Worm (Caenorhabditis elegans) whole organism, young adult: ENCODE measurements around the gene T12A2.3.

Experiments
- D2030.7 ChIP-seq: fragments of 200-800 bp; sonication (Bioruptor generic); IDR thresholded peaks from 2 replicates; pipeline ENCODE4 v1.3.6; 2022; ENCODE audit warnings: missing genetic modification reagents, missing genetic modification characterization, missing compliant biosample characterization
- F23B12.7 ChIP-seq: sonication (generic microtip); optimal IDR thresholded peaks from 2 replicates; lab custom pipeline; 2017; ENCODE audit warnings: missing genetic modification characterization, mild to moderate bottlenecking, missing compliant biosample characterization, antibody characterized with exemption, moderate library complexity; ENCODE audit not compliant: insufficient read depth
- F33H1.4 ChIP-seq: fragments of 200-800 bp; sonication (Bioruptor generic); IDR thresholded peaks from 2 replicates; pipeline ENCODE4 v1.3.6; 2022; ENCODE audit warnings: missing genetic modification reagents, missing genetic modification characterization, missing compliant biosample characterization
- F39B2.1 ChIP-seq: fragments of 200-800 bp; sonication (Bioruptor generic); IDR thresholded peaks from 2 replicates; pipeline ENCODE4 v1.3.6; 2022; ENCODE audit warnings: missing genetic modification reagents, missing genetic modification characterization, missing compliant biosample characterization
- Y56A3A.18 ChIP-seq: fragments of 200-800 bp; sonication (Bioruptor generic); IDR thresholded peaks from 2 replicates; pipeline ENCODE4 v1.3.6; 2022; ENCODE audit warnings: missing genetic modification reagents, missing genetic modification characterization, missing compliant biosample characterization
- Y95B8A.8 ChIP-seq: fragments of 200-800 bp; sonication (Bioruptor generic); IDR thresholded peaks from 2 replicates; pipeline ENCODE4 v1.3.6; 2022; ENCODE audit warnings: missing genetic modification reagents, missing genetic modification characterization, missing compliant biosample characterization
- ZK185.1 ChIP-seq: sonication (generic microtip); optimal IDR thresholded peaks from 2 replicates; lab custom pipeline; 2016; ENCODE audit warnings: mild to moderate bottlenecking, missing genetic modification characterization, missing compliant biosample characterization; ENCODE audit not compliant: poor library complexity, severe bottlenecking
- atf-7 ChIP-seq: sonication (generic microtip); optimal IDR thresholded peaks from 2 replicates; lab custom pipeline; 2017; ENCODE audit warnings: mild to moderate bottlenecking, missing genetic modification characterization, missing compliant biosample characterization
- attf-5 ChIP-seq: fragments of 200-800 bp; sonication (Bioruptor generic); optimal IDR thresholded peaks from 2 replicates; lab custom pipeline; 2018; ENCODE audit warnings: mild to moderate bottlenecking, missing genetic modification characterization, missing compliant biosample characterization
- ceh-100 ChIP-seq: fragments of 200-800 bp; sonication (Bioruptor generic); IDR thresholded peaks from 2 replicates; pipeline ENCODE4 v1.3.6; 2022; ENCODE audit warnings: missing genetic modification reagents, missing genetic modification characterization, missing compliant biosample characterization
- ceh-58 ChIP-seq: fragments of 200-800 bp; sonication (Bioruptor generic); IDR thresholded peaks from 2 replicates; pipeline ENCODE4 v1.3.6; 2022; ENCODE audit warnings: missing genetic modification characterization, missing compliant biosample characterization
- ceh-79 ChIP-seq: sonication (generic microtip); optimal IDR thresholded peaks from 2 replicates; lab custom pipeline; 2017; ENCODE audit warnings: mild to moderate bottlenecking, missing genetic modification characterization, missing compliant biosample characterization
- chd-7 ChIP-seq: sonication (generic microtip); optimal IDR thresholded peaks from 2 replicates; lab custom pipeline; 2016; ENCODE audit warnings: mild to moderate bottlenecking, missing genetic modification characterization, moderate library complexity, missing compliant biosample characterization
- dox-1 ChIP-seq: fragments of 200-800 bp; sonication (Bioruptor generic); IDR thresholded peaks from 2 replicates; pipeline ENCODE4 v1.3.6; 2022; ENCODE audit warnings: missing genetic modification reagents, missing genetic modification characterization, missing compliant biosample characterization
- dpl-1 ChIP-seq: fragments of 150-350 bp; optimal IDR thresholded peaks from 2 replicates; lab custom pipeline; 2014; ENCODE audit warnings: missing biosample characterization, missing genetic modification reagents, missing genetic modification characterization
- efl-1 ChIP-seq: fragments of 150-350 bp; optimal IDR thresholded peaks from 2 replicates; lab custom pipeline; 2014; ENCODE audit warnings: missing biosample characterization, missing genetic modification reagents, missing genetic modification characterization
- egl-18 ChIP-seq: fragments of 200-800 bp; sonication (Bioruptor generic); IDR thresholded peaks from 2 replicates; pipeline ENCODE4 v1.3.6; 2022; ENCODE audit warnings: missing genetic modification reagents, missing genetic modification characterization, missing compliant biosample characterization
- him-1 ChIP-seq: sonication (generic microtip); optimal IDR thresholded peaks from 2 replicates; lab custom pipeline; 2016; ENCODE audit warnings: missing genotype, missing genetic modification reagents, missing genetic modification characterization, missing compliant biosample characterization
- let-607 ChIP-seq, 2 experiments: fragments of 200-800 bp in 1 of 2; sonication (Bioruptor generic) in 1 of 2; sonication (generic microtip) in 1 of 2; optimal IDR thresholded peaks; 2 replicates each; lab custom pipeline; 2016 to 2018; ENCODE audit warnings: mild to moderate bottlenecking in 2 of 2, missing compliant biosample characterization in 2 of 2, missing genetic modification characterization in 2 of 2, moderate library complexity in 2 of 2, missing genotype in 1 of 2
- lin-35 ChIP-seq, 3 experiments: fragments of 150-350 bp in 2 of 3; sonication (generic microtip) in 1 of 3; optimal IDR thresholded peaks; 2 replicates each; lab custom pipeline; 2014 to 2018; ENCODE audit warnings: missing biosample characterization in 3 of 3, missing genetic modification characterization in 3 of 3, missing genetic modification reagents in 3 of 3
- lin-40 ChIP-seq: sonication (generic microtip); optimal IDR thresholded peaks from 2 replicates; lab custom pipeline; 2016; ENCODE audit warnings: missing genetic modification characterization, mild to moderate bottlenecking, missing compliant biosample characterization, missing genotype, missing genetic modification reagents
- lin-54 ChIP-seq: fragments of 200-800 bp; sonication (Bioruptor generic); optimal IDR thresholded peaks from 2 replicates; lab custom pipeline; 2018; ENCODE audit warnings: mild to moderate bottlenecking, missing genetic modification characterization, missing compliant biosample characterization
- lir-1 ChIP-seq: fragments of 200-800 bp; sonication (Bioruptor generic); conservative IDR thresholded peaks from 2 replicates; pipeline ENCODE4 v1.3.6; 2022; ENCODE audit warnings: missing genetic modification reagents, missing genetic modification characterization, missing compliant biosample characterization
- lsl-1 ChIP-seq: fragments of 200-800 bp; sonication (Bioruptor generic); optimal IDR thresholded peaks from 2 replicates; lab custom pipeline; 2018; ENCODE audit warnings: mild to moderate bottlenecking, missing genetic modification characterization, moderate library complexity, missing compliant biosample characterization
- madf-6 ChIP-seq: fragments of 200-800 bp; sonication (Bioruptor generic); IDR thresholded peaks from 2 replicates; pipeline ENCODE4 v1.3.6; 2022; ENCODE audit warnings: missing genetic modification reagents, missing genetic modification characterization, missing compliant biosample characterization
- nfyb-1 ChIP-seq: fragments of 200-800 bp; sonication (Bioruptor generic); IDR thresholded peaks from 2 replicates; pipeline ENCODE4 v1.3.6; 2022; ENCODE audit warnings: missing genetic modification reagents, missing genetic modification characterization, missing compliant biosample characterization
- nhr-179 ChIP-seq: sonication (generic microtip); optimal IDR thresholded peaks from 2 replicates; lab custom pipeline; 2016; ENCODE audit warnings: mild to moderate bottlenecking, missing genetic modification characterization, missing compliant biosample characterization
- nhr-27 ChIP-seq: fragments of 200-800 bp; sonication (Bioruptor generic); optimal IDR thresholded peaks from 2 replicates; lab custom pipeline; 2018; ENCODE audit warnings: mild to moderate bottlenecking, missing genetic modification characterization, moderate library complexity, missing compliant biosample characterization
- pbrm-1 ChIP-seq: fragments of 200-800 bp; sonication (Bioruptor generic); IDR thresholded peaks from 2 replicates; pipeline ENCODE4 v1.3.6; 2022; ENCODE audit warnings: missing genetic modification reagents, missing genetic modification characterization, missing compliant biosample characterization
- sdz-38 ChIP-seq: sonication (generic microtip); optimal IDR thresholded peaks from 2 replicates; lab custom pipeline; 2016; ENCODE audit warnings: missing genotype, missing genetic modification characterization, missing compliant biosample characterization
- snpc-1.1 ChIP-seq: sonication (generic microtip); optimal IDR thresholded peaks from 2 replicates; lab custom pipeline; 2017; ENCODE audit warnings: missing genetic modification characterization, mild to moderate bottlenecking, missing compliant biosample characterization, antibody characterized with exemption, moderate library complexity, missing genotype, missing genetic modification reagents; ENCODE audit not compliant: insufficient read depth
- snpc-4 ChIP-seq, 5 experiments: fragments of 150-350 bp in 1 of 5; sonication (generic microtip) in 4 of 5; optimal IDR thresholded peaks; 2 replicates each; lab custom pipeline; 2014 to 2018; ENCODE audit warnings: missing genetic modification characterization in 5 of 5, missing biosample characterization in 3 of 5, antibody characterized with exemption in 2 of 5, mild to moderate bottlenecking in 2 of 5, missing compliant biosample characterization in 2 of 5, missing genotype in 2 of 5, moderate library complexity in 2 of 5, missing genetic modification reagents in 1 of 5
- sptf-2 ChIP-seq: fragments of 200-800 bp; sonication (Bioruptor generic); optimal IDR thresholded peaks from 2 replicates; lab custom pipeline; 2018; ENCODE audit warnings: mild to moderate bottlenecking, missing genetic modification characterization, missing compliant biosample characterization
- tbp1 ChIP-seq: fragments of 200-800 bp; sonication (Bioruptor generic); optimal IDR thresholded peaks from 2 replicates; lab custom pipeline; 2018; ENCODE audit warnings: mild to moderate bottlenecking, missing genetic modification characterization, missing compliant biosample characterization
- tlf-1 ChIP-seq: fragments of 200-800 bp; sonication (Bioruptor generic); optimal IDR thresholded peaks from 2 replicates; lab custom pipeline; 2018; ENCODE audit warnings: mild to moderate bottlenecking, missing genetic modification characterization, missing compliant biosample characterization
- unc-62 ChIP-seq: fragments of 150-350 bp; optimal IDR thresholded peaks from 2 replicates; lab custom pipeline; 2014; ENCODE audit warnings: missing biosample characterization, missing genetic modification reagents, missing genetic modification characterization
- xnd-1 ChIP-seq: sonication (generic microtip); optimal IDR thresholded peaks from 2 replicates; lab custom pipeline; 2016; ENCODE audit warnings: missing genotype, missing genetic modification reagents, missing genetic modification characterization, missing compliant biosample characterization
- zfh-2 ChIP-seq: fragments of 200-800 bp; sonication (Bioruptor generic); conservative IDR thresholded peaks from 2 replicates; pipeline ENCODE4 v1.3.6; 2022; ENCODE audit warnings: missing genetic modification reagents, missing genetic modification characterization, missing compliant biosample characterization
- ztf-18 ChIP-seq: sonication (generic microtip); optimal IDR thresholded peaks from 2 replicates; lab custom pipeline; 2016; ENCODE audit warnings: missing genotype, mild to moderate bottlenecking, missing genetic modification characterization, missing compliant biosample characterization
- ztf-3 ChIP-seq: fragments of 200-800 bp; sonication (Bioruptor generic); optimal IDR thresholded peaks from 2 replicates; lab custom pipeline; 2018; ENCODE audit warnings: mild to moderate bottlenecking, missing genetic modification characterization, missing compliant biosample characterization

T12A2.3 gene

DNA sequence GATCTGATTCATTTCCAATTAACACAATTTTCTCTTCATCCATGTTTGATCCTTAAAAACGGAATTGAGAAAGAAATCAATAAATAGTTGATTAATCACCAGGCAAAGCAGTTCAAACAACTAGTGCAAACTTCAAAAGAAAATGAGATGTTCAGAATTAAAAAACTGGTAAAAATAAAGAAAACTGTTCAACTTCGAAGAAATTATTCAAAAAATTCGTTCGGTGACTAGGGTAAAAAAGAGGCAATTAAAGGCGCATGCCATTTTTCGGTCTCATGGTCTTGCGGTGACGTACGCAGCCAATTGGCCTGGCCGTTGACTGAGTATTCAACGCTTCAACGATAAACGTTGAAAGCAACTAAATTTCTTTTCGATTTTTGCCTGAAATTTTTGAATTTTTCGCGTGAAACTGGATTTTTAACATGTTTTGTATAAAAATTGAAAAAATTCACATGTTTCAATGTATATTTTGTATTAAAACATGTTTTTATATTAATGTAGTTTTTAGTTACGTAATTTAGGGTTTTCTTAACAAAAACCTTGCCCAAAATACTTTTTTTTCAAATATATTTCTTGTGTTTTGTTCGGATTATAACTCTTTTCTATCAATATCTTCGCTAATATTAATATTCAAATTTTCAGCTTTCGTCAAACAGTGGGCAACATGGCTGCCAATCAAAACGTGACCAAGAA is 34.3 kb upstream of the T12A2.3 start, which contains the start of the genes sna-3 and rps-3 (continued):
- TF ChIP-seq tlf-1 (GFP tag; lab: Kevin White, UChicago) (peak; percentile 31), ceh-79 (no peak), snpc-1.1 (tag; lab: Kevin White, UChicago) (peak; percentile 66), D2030.7 (GFP tag; lab: Robert Waterston, UW) (peak; percentile 72), snpc-4 (GFP tag; optimal IDR thresholded peaks at IDR 0.05; lab: Kevin White, UChicago) (peak; percentile 10), snpc-4 (tag; optimal IDR thresholded peaks at IDR 0.05; lab: Kevin White, UChicago) (peak; percentile 26 to 69 (median 42)), lin-54 (GFP tag; lab: Kevin White, UChicago) (peak; percentile 67), nhr-179 (tag; lab: Kevin White, UChicago) (no peak), Y95B8A.8 (GFP tag; lab: Robert Waterston, UW) (0 out of 2 replicates have a peak, but pooled peaks have one; percentile 42), F39B2.1 (no peak), pbrm-1 (GFP tag; lab: Robert Waterston, UW) (peak; percentile 64; the same call in 1 of the 2 replicates), lsl-1 (GFP tag; lab: Kevin White, UChicago) (peak; percentile 58), ztf-18 (tag; lab: Kevin White, UChicago) (peak; percentile 83), sdz-38 (tag; lab: Kevin White, UChicago) (no peak), atf-7 (tag; lab: Kevin White, UChicago) (no peak), let-607 (tag; optimal IDR thresholded peaks at IDR 0.05; lab: Kevin White, UChicago) (peak in 1 of 2 experiments; percentile 36), attf-5 (peak; percentile 83), ZK185.1 (peak; percentile 40), F33H1.4 (GFP tag; lab: Robert Waterston, UW) (peak; percentile 93), sptf-2 (no peak), efl-1 (GFP tag; lab: Kevin White, UChicago) (peak; percentile 48), lin-40 (tag; lab: Kevin White, UChicago) (peak; percentile 27), nhr-27 (tag; lab: Kevin White, UChicago) (no peak), unc-62 (GFP tag; lab: Kevin White, UChicago) (peak; percentile 14), tbp1 (GFP tag; lab: Kevin White, UChicago) (peak; percentile 58), dpl-1 (peak; percentile 29), dox-1 (0 out of 2 replicates have a peak, but pooled peaks have one; percentile 18)

DNA sequence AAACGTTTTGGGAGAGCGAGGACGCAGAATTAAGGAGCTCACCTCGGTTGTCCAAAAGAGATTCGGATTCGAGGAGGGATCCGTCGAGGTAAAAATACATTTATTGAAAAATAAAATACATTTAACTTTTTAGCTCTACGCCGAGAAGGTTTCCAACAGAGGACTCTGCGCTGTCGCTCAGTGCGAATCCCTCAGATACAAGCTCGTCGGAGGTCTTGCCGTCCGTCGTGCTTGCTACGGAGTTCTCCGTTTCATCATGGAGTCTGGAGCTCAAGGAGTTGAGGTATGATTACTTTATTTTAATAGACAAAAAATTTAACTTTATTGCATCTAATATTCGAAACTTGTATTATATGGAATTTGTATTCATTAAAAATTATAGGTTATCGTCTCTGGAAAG is 33.6 kb upstream of the T12A2.3 start:
- TF ChIP-seq D2030.7 (GFP tag; lab: Robert Waterston, UW) (peak; percentile 18; the same call in 1 of the 2 replicates), dox-1 (peak; percentile 56; the same call in 1 of the 2 replicates), zfh-2 (GFP tag; lab: Robert Waterston, UW) (peak; percentile 49), egl-18 (GFP tag; lab: Robert Waterston, UW) (no peak), F33H1.4 (GFP tag; lab: Robert Waterston, UW) (peak; percentile 26; the same call in 1 of the 2 replicates), ceh-58 (GFP tag; lab: Robert Waterston, UW) (0 out of 2 replicates have a peak, but pooled peaks have one; percentile 57)

- TF ChIP-seq nfyb-1 (0 out of 2 replicates have a peak, but pooled peaks have one; percentile 27), xnd-1 (tag; lab: Kevin White, UChicago) (peak; percentile 18), Y56A3A.18 (GFP tag; lab: Robert Waterston, UW) (peak; percentile 68; the same call in 1 of the 2 replicates), ceh-100 (GFP tag; lab: Robert Waterston, UW) (peak; percentile 27; the same call in 1 of the 2 replicates), chd-7 (no peak), dox-1 (peak; percentile 31; the same call in 1 of the 2 replicates), ZK185.1 (peak; percentile 25), egl-18 (GFP tag; lab: Robert Waterston, UW) (no peak), F23B12.7 (tag; lab: Kevin White, UChicago) (no peak), unc-62 (GFP tag; lab: Kevin White, UChicago) (no peak), atf-7 (tag; lab: Kevin White, UChicago) (peak; percentile 18), lin-40 (tag; lab: Kevin White, UChicago) (no peak), lir-1 (GFP tag; lab: Robert Waterston, UW) (no peak), F33H1.4 (GFP tag; lab: Robert Waterston, UW) (peak; percentile 32), ztf-3 (GFP tag; lab: Kevin White, UChicago) (no peak), lin-54 (GFP tag; lab: Kevin White, UChicago) (peak; percentile 16), lin-35 (GFP tag; optimal IDR thresholded peaks at IDR 0.05; lab: Kevin White, UChicago) (no peak), tlf-1 (GFP tag; lab: Kevin White, UChicago) (peak; percentile 41), let-607 (tag; optimal IDR thresholded peaks at IDR 0.05; lab: Kevin White, UChicago) (no peak), him-1 (no peak), madf-6 (GFP tag; lab: Robert Waterston, UW) (peak; percentile 74)
These were observed 32.7 kb upstream of the T12A2.3 start, which contains the start of gene C23G10.2 for ce11 chrIII:6207881-6208280. C23G10.2 (plus strand) TSS chrIII:6208064.
